Worm (Caenorhabditis elegans): ENCODE results near the gene B0563.10.

DNA sequence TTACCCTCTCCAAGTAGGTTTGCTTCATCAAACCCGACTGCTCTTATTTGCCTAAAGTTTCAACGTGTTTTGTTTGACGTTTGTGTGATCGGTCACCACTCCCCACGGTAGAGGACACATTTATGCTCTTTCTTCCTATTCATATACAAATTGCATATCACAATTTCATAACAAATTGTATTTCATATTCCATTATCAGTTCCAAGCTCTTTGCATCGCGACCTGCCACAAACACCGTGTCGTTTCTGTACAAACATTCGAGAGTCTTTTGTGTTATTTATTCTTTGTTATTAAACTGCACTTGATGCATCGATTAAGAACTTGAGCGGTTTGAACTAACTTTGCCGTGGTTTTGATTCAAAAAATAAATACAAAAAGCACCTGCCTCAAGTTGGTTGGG is 43.0 kb upstream of the B0563.10 start:
- TF ChIP-seq sox-2 (GFP tag; IDR thresholded peaks at IDR 0.05) (no peak), ceh-14 (tag; optimal IDR thresholded peaks at IDR 0.05) (no peak), unc-86 (tag; optimal IDR thresholded peaks at IDR 0.05) (no peak), elt-2 (tag; optimal IDR thresholded peaks at IDR 0.05) (no peak), ets-4 (tag; optimal IDR thresholded peaks at IDR 0.05) (no peak), ceh-9 (tag; optimal IDR thresholded peaks at IDR 0.05) (no peak), hlh-30 (tag; optimal IDR thresholded peaks at IDR 0.05; ENCODE audit: insufficient read depth) (no peak), che-1 (tag; optimal IDR thresholded peaks at IDR 0.05) (no peak), K02D7.2 (tag; optimal IDR thresholded peaks at IDR 0.05) (no peak), ceh-2 (tag; optimal IDR thresholded peaks at IDR 0.05) (no peak), F13H6.1 (tag; optimal IDR thresholded peaks at IDR 0.05) (no peak)
